Worm (Caenorhabditis elegans): ENCODE results near the gene ZC239.16.

ZC239.16 gene

DNA sequence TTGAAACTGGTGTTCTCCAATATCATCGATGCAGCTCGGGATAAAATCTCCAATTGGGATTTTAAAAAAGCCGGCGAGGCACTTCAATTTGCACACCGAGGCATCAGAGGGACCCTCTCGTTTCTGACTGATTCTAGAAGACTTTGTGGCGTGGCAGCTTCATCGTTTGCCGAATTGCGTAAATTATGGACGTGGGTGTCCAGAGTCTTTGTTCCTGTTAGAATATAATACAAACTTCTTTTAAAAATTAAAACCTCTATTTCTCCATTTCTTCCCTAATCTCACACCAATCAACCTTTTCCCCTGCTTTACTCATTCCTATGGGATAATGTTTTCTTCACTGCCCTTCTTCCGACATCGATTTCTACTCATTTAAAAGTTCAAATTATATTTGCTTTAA is 14.8 kb downstream of the ZC239.16 start, which contains the start of gene ZC239.5:
Gene ZC239.5 (plus strand): TSS at position 301 of the 400 bp plus-strand sequence.
- TF ChIP-seq ttx-3 (tag; optimal IDR thresholded peaks at IDR 0.05) (no peak), fkh-6 (tag; optimal IDR thresholded peaks at IDR 0.05) (no peak), odd-2 (tag; optimal IDR thresholded peaks at IDR 0.05) (no peak), lim-6 (tag; optimal IDR thresholded peaks at IDR 0.05) (no peak), ceh-45 (GFP tag; IDR thresholded peaks at IDR 0.05) (no peak), che-1 (tag; optimal IDR thresholded peaks at IDR 0.05) (no peak)

DNA sequence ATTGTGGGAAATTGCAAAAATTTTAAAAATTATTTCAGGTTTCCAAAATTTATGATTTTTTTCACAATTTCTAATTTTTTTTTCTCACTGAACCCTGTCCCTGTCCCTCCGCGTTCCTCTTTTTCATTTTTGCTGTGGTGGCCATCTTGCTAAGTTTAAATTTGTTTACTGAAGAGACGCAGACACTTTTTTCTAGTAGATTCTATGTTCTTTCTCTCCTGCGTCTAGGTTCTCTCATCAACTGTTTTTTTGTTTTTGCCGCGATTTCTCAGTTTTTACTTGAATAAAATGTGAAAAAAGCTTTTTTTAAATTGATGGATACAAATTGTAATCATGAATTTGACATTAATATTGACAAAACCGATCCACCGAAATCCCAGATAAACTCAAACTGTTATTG is 15.9 kb downstream of the ZC239.16 start, which contains the start of gene ZC239.6:
Gene ZC239.6 (plus strand): TSS at position 381 of the 400 bp plus-strand sequence.
- TF ChIP-seq npax-4 (tag; optimal IDR thresholded peaks at IDR 0.05) (no peak), pag-3 (tag; optimal IDR thresholded peaks at IDR 0.05; ENCODE audit: borderline replicate concordance) (no peak), ttx-3 (tag; optimal IDR thresholded peaks at IDR 0.05) (no peak), zip-5 (tag; optimal IDR thresholded peaks at IDR 0.05) (no peak), fkh-6 (tag; optimal IDR thresholded peaks at IDR 0.05) (no peak), pha-4 (tag; optimal IDR thresholded peaks at IDR 0.05) (no peak), ceh-9 (tag; optimal IDR thresholded peaks at IDR 0.05) (no peak), hlh-13 (GFP tag; optimal IDR thresholded peaks at IDR 0.05) (no peak), dve-1 (tag; optimal IDR thresholded peaks at IDR 0.05) (no peak)

DNA sequence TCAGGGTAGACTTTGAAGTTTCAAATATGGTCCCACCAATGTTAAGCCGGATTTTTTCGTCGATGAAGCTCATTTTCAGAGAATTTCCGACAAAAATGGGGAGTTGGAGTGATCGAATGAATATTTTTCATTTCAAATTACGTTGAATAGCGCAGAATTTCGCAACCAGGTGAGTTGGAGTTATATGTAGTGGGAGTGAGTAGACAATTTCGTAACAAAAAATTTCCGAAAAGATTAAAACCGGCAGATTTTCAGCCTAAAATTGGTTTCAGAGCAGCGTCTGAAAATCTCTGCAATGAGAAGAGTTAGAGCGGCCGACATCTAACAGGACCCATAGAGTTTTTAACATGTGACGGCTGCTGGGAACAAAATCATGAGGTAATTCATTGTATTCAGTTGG is 16.4 kb downstream of the ZC239.16 start, which contains the start of gene sdz-35:
Gene sdz-35 (minus strand): TSS at position 101 of the 400 bp plus-strand sequence.
- TF ChIP-seq fkh-10 (GFP tag; optimal IDR thresholded peaks at IDR 0.05) = no peak
- no peak for TF ChIP-seq unc-42 (tag; optimal IDR thresholded peaks at IDR 0.05)
- no peak for TF ChIP-seq ceh-34 (tag; optimal IDR thresholded peaks at IDR 0.05)
- TF ChIP-seq ceh-24 (tag; optimal IDR thresholded peaks at IDR 0.05) = no peak
- no peak for TF ChIP-seq sox-4 (tag; optimal IDR thresholded peaks at IDR 0.05)
- TF ChIP-seq ceh-14 (tag; optimal IDR thresholded peaks at IDR 0.05) = no peak
- TF ChIP-seq fkh-6 (tag; optimal IDR thresholded peaks at IDR 0.05) = no peak
- no peak for TF ChIP-seq madf-2 (tag; optimal IDR thresholded peaks at IDR 0.05)
- TF ChIP-seq pros-1 (tag; optimal IDR thresholded peaks at IDR 0.05) = no peak

DNA sequence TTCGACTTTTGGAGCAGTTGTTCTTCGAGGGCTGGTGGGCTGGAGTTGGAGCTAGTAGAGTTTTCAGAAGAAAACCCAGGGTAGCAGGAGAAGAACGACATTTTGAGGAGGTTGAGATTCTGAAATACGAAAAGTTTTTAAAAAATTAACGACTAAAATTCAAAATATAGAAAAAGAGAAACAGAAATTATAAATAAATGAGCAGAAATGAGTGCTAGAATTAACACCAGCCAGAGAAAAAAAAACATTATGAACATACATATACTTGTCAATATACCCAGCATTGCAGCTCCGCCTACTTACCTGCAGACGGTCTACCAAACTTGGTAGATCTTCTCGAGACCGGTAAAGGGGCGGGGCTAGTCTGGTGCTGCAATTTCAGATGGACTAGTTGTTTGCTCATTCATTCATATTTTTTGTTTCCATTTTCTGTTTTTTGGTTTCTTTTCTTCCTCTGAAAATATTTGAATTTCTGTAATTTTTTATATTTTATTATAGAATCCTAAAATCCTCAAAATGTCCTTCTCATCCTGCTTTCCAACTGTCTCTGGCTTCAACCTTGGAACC is 18.6 kb downstream of the ZC239.16 start, which contains the start of the genes ZC239.20 and ZC239.21:
Gene ZC239.20 (minus strand): TSS at position 101 of the 567 bp plus-strand sequence.
Gene ZC239.21 (plus strand): TSS at position 517 of the 567 bp plus-strand sequence.
- TF ChIP-seq ceh-45 (GFP tag; IDR thresholded peaks at IDR 0.05) (no peak), hlh-6 (tag; optimal IDR thresholded peaks at IDR 0.05) (no peak), mec-3 (tag; optimal IDR thresholded peaks at IDR 0.05; ENCODE audit: borderline replicate concordance) (no peak), F13H6.1 (tag; optimal IDR thresholded peaks at IDR 0.05) (no peak), tbx-2 (tag; optimal IDR thresholded peaks at IDR 0.05) (no peak), ceh-2 (tag; optimal IDR thresholded peaks at IDR 0.05) (no peak), ref-2 (tag; optimal IDR thresholded peaks at IDR 0.05) (no peak), odd-2 (tag; optimal IDR thresholded peaks at IDR 0.05) (no peak), ceh-30 (tag; optimal IDR thresholded peaks at IDR 0.05) (no peak)

DNA sequence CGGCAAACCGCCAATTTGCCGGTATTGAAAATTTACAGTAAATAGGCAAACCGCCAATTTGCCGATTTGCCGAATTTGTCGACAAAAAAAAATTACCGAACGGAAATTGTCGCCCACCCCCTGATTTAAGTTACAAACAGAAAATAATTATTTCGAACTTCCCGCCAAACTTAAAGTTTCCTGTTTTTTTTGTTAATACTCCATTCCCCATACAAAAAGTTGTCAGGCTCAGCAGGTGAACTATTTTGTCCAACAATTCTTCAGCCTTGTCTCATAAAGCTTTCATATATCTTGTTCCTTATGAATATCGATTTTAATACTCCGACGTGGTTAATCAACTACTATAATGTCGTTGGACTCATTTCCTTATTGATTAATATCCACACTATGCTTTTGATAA is 21.7 kb downstream of the ZC239.16 start, which contains the start of gene sri-50:
Gene sri-50 (plus strand): TSS at position 301 of the 400 bp plus-strand sequence.
- no peak for TF ChIP-seq ceh-6 (GFP tag; optimal IDR thresholded peaks at IDR 0.05)
- TF ChIP-seq tbx-2 (tag; optimal IDR thresholded peaks at IDR 0.05) = no peak
- no peak for TF ChIP-seq elt-2 (tag; optimal IDR thresholded peaks at IDR 0.05)
- no peak for TF ChIP-seq pros-1 (tag; optimal IDR thresholded peaks at IDR 0.05)
- no peak for TF ChIP-seq zip-5 (tag; optimal IDR thresholded peaks at IDR 0.05)
- TF ChIP-seq sox-2 (GFP tag; IDR thresholded peaks at IDR 0.05) = no peak
- TF ChIP-seq elt-4 (tag; optimal IDR thresholded peaks at IDR 0.05) = no peak
- no peak for TF ChIP-seq npax-4 (tag; optimal IDR thresholded peaks at IDR 0.05)
- no peak for TF ChIP-seq dve-1 (tag; optimal IDR thresholded peaks at IDR 0.05)
- TF ChIP-seq unc-42 (tag; optimal IDR thresholded peaks at IDR 0.05) = no peak
